Worm (Caenorhabditis elegans) whole organism, late embryonic: ENCODE data around the gene bus-17.

Source experiments
- C08G9.2 ChIP-seq: sonication (generic microtip); optimal IDR thresholded peaks from 2 replicates; lab custom pipeline; 2016; ENCODE audit warnings: mild to moderate bottlenecking, missing genetic modification characterization, moderate library complexity, missing compliant biosample characterization
- C38D4.7 ChIP-seq: fragments of 200-800 bp; sonication (Bioruptor generic); optimal IDR thresholded peaks from 2 replicates; lab custom pipeline; 2018; ENCODE audit warnings: mild to moderate bottlenecking, missing genetic modification characterization, moderate library complexity, missing compliant biosample characterization
- ahr-1 ChIP-seq: sonication (generic microtip); optimal IDR thresholded peaks from 2 replicates; lab custom pipeline; 2016; ENCODE audit warnings: missing genetic modification characterization, missing compliant biosample characterization
- ama-1 ChIP-seq: fragments of 150-350 bp; optimal IDR thresholded peaks from 2 replicates; lab custom pipeline; 2014
- ceh-14 ChIP-seq: sonication (generic microtip); optimal IDR thresholded peaks from 2 replicates; lab custom pipeline; 2016; ENCODE audit warnings: missing genotype, missing genetic modification characterization, missing compliant biosample characterization
- ceh-18 ChIP-seq: sonication (generic microtip); optimal IDR thresholded peaks from 2 replicates; lab custom pipeline; 2016; ENCODE audit warnings: missing genetic modification characterization, missing compliant biosample characterization
- ceh-19 ChIP-seq: fragments of 200-800 bp; sonication (Bioruptor generic); optimal IDR thresholded peaks from 2 replicates; lab custom pipeline; 2018; ENCODE audit warnings: mild to moderate bottlenecking, missing genetic modification characterization, missing compliant biosample characterization
- ceh-31 ChIP-seq: sonication (generic microtip); optimal IDR thresholded peaks from 2 replicates; lab custom pipeline; 2016; ENCODE audit warnings: missing genetic modification characterization, missing compliant biosample characterization
- ceh-45 ChIP-seq: fragments of 200-800 bp; sonication (Bioruptor generic); IDR thresholded peaks from 2 replicates; pipeline ENCODE4 v1.3.6; 2022; ENCODE audit warnings: missing genetic modification reagents, missing genetic modification characterization, missing compliant biosample characterization
- ceh-9 ChIP-seq: sonication (generic microtip); optimal IDR thresholded peaks from 2 replicates; lab custom pipeline; 2016; ENCODE audit warnings: mild to moderate bottlenecking, missing genetic modification characterization, inconsistent platforms, missing compliant biosample characterization
- che-1 ChIP-seq: sonication (generic microtip); optimal IDR thresholded peaks from 2 replicates; lab custom pipeline; 2016; ENCODE audit warnings: mild to moderate bottlenecking, missing genetic modification characterization, missing compliant biosample characterization
- elt-2 ChIP-seq: sonication (generic microtip); optimal IDR thresholded peaks from 2 replicates; lab custom pipeline; 2016; ENCODE audit warnings: missing genetic modification reagents, missing genetic modification characterization, missing compliant biosample characterization
- ets-4 ChIP-seq: sonication (generic microtip); optimal IDR thresholded peaks from 2 replicates; lab custom pipeline; 2016; ENCODE audit warnings: missing genetic modification characterization, missing compliant biosample characterization
- fax-1 ChIP-seq: sonication (generic microtip); optimal IDR thresholded peaks from 2 replicates; lab custom pipeline; 2016; ENCODE audit warnings: missing genotype, missing genetic modification characterization, missing compliant biosample characterization
- fkh-10 ChIP-seq: fragments of 150-350 bp; optimal IDR thresholded peaks from 2 replicates; lab custom pipeline; 2014; ENCODE audit warnings: missing biosample characterization, missing genetic modification reagents, missing genetic modification characterization
- fkh-6 ChIP-seq: sonication (generic microtip); optimal IDR thresholded peaks from 2 replicates; lab custom pipeline; 2016; ENCODE audit warnings: missing genetic modification characterization, missing compliant biosample characterization
- gmeb-2 ChIP-seq: sonication (generic microtip); optimal IDR thresholded peaks from 2 replicates; lab custom pipeline; 2016; ENCODE audit warnings: missing genetic modification characterization, inconsistent platforms, missing compliant biosample characterization
- hlh-13 ChIP-seq: fragments of 200-800 bp; sonication (Bioruptor generic); optimal IDR thresholded peaks from 2 replicates; lab custom pipeline; 2018; ENCODE audit warnings: mild to moderate bottlenecking, missing genetic modification characterization, missing compliant biosample characterization
- hlh-8 ChIP-seq: sonication (generic microtip); optimal IDR thresholded peaks from 2 replicates; lab custom pipeline; 2016; ENCODE audit warnings: missing genotype, missing genetic modification characterization, missing compliant biosample characterization
- lim-6 ChIP-seq: sonication (generic microtip); optimal IDR thresholded peaks from 2 replicates; lab custom pipeline; 2016; ENCODE audit warnings: missing genetic modification characterization, missing compliant biosample characterization
- nfya-1 ChIP-seq: sonication (generic microtip); optimal IDR thresholded peaks from 2 replicates; lab custom pipeline; 2017; ENCODE audit warnings: missing genetic modification characterization, mild to moderate bottlenecking, missing compliant biosample characterization, antibody characterized with exemption, moderate library complexity
- nhr-11 ChIP-seq: fragments of 150-350 bp; optimal IDR thresholded peaks from 2 replicates; lab custom pipeline; 2014; ENCODE audit warnings: missing biosample characterization, missing genetic modification characterization
- pha-4 ChIP-seq: fragments of 150-350 bp; optimal IDR thresholded peaks from 2 replicates; lab custom pipeline; 2018; ENCODE audit warnings: missing biosample characterization, missing genetic modification reagents, missing genetic modification characterization
- pqm-1 ChIP-seq: sonication (generic microtip); optimal IDR thresholded peaks from 2 replicates; lab custom pipeline; 2016; ENCODE audit warnings: missing genetic modification characterization, missing compliant biosample characterization
- pros-1 ChIP-seq: fragments of 150-350 bp; optimal IDR thresholded peaks from 2 replicates; lab custom pipeline; 2014; ENCODE audit warnings: missing biosample characterization, missing genetic modification reagents, missing genetic modification characterization
- ref-2 ChIP-seq: sonication (generic microtip); optimal IDR thresholded peaks from 2 replicates; lab custom pipeline; 2016; ENCODE audit warnings: missing genetic modification characterization, missing compliant biosample characterization
- sdc-2 ChIP-seq: sonication (generic microtip); optimal IDR thresholded peaks from 2 replicates; lab custom pipeline; 2016; ENCODE audit warnings: missing genotype, missing genetic modification characterization, missing compliant biosample characterization
- syd-9 ChIP-seq: sonication (generic microtip); optimal IDR thresholded peaks from 2 replicates; lab custom pipeline; 2016; ENCODE audit warnings: mild to moderate bottlenecking, missing genetic modification characterization, moderate library complexity, missing compliant biosample characterization
- unc-3 ChIP-seq, 2 experiments: fragments of 200-800 bp in 1 of 2; sonication (Bioruptor generic) in 1 of 2; sonication (generic microtip) in 1 of 2; conservative IDR thresholded peaks in 1 of 2; optimal IDR thresholded peaks in 1 of 2; 2 replicates each; pipeline versions ENCODE4 v1.3.6 to Lab custom; 2016 to 2022; ENCODE audit warnings: missing compliant biosample characterization in 2 of 2, missing genetic modification characterization in 2 of 2, missing genetic modification reagents in 1 of 2
- unc-55 ChIP-seq: sonication (generic microtip); optimal IDR thresholded peaks from 2 replicates; lab custom pipeline; 2017; ENCODE audit warnings: missing biosample characterization, missing genetic modification reagents, missing genetic modification characterization
- unc-86 ChIP-seq: sonication (generic microtip); optimal IDR thresholded peaks from 2 replicates; lab custom pipeline; 2016; ENCODE audit warnings: missing genetic modification characterization, missing compliant biosample characterization
- zip-5 ChIP-seq: sonication (generic microtip); optimal IDR thresholded peaks from 2 replicates; lab custom pipeline; 2016; ENCODE audit warnings: missing genetic modification characterization, missing compliant biosample characterization

Gene bus-17

DNA sequence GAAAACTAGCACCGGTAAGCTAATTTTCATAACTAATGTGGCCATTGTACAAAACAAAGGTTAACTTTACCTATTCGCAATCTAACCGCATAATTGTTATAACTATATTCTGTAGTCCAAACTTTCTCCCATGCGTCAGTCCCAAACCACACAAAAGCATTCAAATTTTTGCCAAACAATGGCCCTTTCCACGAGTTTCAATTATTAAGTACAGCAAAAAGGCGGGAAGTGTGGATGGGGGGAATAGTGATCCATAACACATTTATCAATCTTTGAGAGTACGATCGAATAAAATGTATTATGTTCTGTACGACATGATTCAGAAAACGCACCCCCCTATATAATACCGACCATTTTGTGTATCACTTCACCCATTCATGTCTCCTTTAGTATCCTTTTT, 47.8 kb downstream of the bus-17 start, which contains the start of gene ZK662.6:
TSS of gene ZK662.6 (plus strand) at position 301 of the 400 bp plus-strand sequence.
- TF ChIP-seq ref-2 (tag; lab: Kevin White, UChicago), result no peak
- TF ChIP-seq hlh-8, result no peak
- TF ChIP-seq che-1 (tag; lab: Kevin White, UChicago), result no peak
- no peak for TF ChIP-seq ceh-19 (GFP tag; lab: Kevin White, UChicago)

DNA sequence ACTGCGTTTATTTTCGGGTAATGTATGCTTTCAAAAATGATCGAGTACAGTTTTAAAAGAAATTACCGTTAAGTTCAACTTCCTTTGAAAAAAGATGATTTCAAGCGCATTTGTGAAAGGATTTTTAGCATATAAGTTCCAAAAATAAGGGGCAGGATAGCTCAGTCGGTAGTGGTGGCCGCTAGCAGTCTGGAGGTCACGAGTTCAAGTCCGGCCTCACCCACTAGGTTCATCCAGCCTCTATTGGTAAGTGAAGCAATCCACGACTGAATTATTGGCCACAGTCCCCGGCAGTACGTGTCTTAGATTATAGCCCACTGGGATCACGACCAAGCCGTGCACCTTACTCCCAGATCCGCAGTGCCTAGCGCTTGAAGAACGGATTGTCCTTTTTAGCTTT, 49.2 kb downstream of the bus-17 start:
- TF ChIP-seq hlh-13 (GFP tag; lab: Kevin White, UChicago), result no peak
- no peak for TF ChIP-seq che-1 (tag; lab: Kevin White, UChicago)
- TF ChIP-seq C38D4.7, result no peak

DNA sequence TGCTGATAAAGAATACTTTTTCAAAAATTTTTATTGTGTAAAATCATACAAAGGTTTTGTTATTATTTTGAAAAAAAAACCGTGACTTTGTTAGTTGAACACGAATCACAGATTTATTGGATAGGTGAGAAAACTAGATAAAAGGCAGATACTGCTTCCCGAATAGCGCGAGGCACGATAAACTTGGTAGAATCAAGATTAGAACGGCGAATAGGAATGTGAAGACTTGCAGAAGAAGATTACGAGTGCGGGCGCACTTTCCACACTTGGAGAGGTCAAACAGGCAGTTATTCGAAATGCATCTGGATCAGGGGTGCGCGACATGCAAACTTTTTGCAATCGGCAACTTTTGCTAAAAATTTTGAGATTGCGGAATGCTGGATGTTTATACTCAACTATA, 53.0 kb downstream of the bus-17 start:
- TF ChIP-seq ceh-14 (tag; lab: Kevin White, UChicago) (no peak), fax-1 (tag; lab: Kevin White, UChicago) (no peak), ref-2 (tag; lab: Kevin White, UChicago) (no peak), ceh-45 (GFP tag; lab: Robert Waterston, UW) (no peak), hlh-13 (GFP tag; lab: Kevin White, UChicago) (no peak), ahr-1 (tag; lab: Kevin White, UChicago) (no peak), unc-55 (GFP tag; lab: Kevin White, UChicago) (no peak), nfya-1 (tag; lab: Kevin White, UChicago) (no peak), ets-4 (tag; lab: Kevin White, UChicago) (no peak), nhr-11 (no peak), unc-86 (tag; lab: Kevin White, UChicago) (no peak), sdc-2 (tag; lab: Kevin White, UChicago) (no peak), pha-4 (no peak), fkh-10 (GFP tag; lab: Kevin White, UChicago) (no peak), unc-3 (GFP tag; conservative IDR thresholded peaks at IDR 0.05; lab: Robert Waterston, UW) (no peak), unc-3 (tag; optimal IDR thresholded peaks at IDR 0.05; lab: Kevin White, UChicago) (no peak), pros-1 (tag; lab: Kevin White, UChicago) (no peak), fkh-6 (tag; lab: Kevin White, UChicago) (no peak), gmeb-2 (tag; lab: Kevin White, UChicago) (no peak), elt-2 (tag; lab: Kevin White, UChicago) (no peak), ceh-9 (tag; lab: Kevin White, UChicago) (no peak)

DNA sequence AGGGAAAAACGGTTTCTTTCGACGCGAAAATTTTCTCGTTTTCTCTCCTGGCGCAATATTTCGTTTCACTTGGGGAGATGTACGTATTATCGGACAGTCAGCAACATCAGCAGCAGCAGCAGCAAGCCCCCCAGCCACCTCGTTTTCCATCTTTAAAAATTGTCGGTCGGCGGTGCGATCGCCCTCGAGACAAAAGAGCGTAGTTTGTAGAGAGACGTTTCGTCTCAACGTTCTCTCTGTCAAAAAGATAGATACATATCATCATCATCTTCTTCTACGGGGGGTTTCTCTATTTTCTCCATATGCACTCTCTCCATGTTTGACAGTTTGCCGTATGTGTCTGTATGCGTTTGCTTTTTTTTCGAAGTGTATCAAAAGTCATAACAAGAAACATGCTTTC, 56.6 kb downstream of the bus-17 start:
- no peak for TF ChIP-seq ceh-31 (tag; lab: Kevin White, UChicago)
- no peak for TF ChIP-seq syd-9 (tag; lab: Kevin White, UChicago)
- no peak for TF ChIP-seq pros-1 (tag; lab: Kevin White, UChicago)
- no peak for TF ChIP-seq unc-3 (GFP tag; conservative IDR thresholded peaks at IDR 0.05; lab: Robert Waterston, UW)
- TF ChIP-seq unc-3 (tag; optimal IDR thresholded peaks at IDR 0.05; lab: Kevin White, UChicago), result no peak
- TF ChIP-seq C08G9.2, result no peak
- TF ChIP-seq ceh-9 (tag; lab: Kevin White, UChicago), result no peak
- TF ChIP-seq ceh-18 (tag; lab: Kevin White, UChicago), result no peak
- no peak for TF ChIP-seq lim-6 (tag; lab: Kevin White, UChicago)
- no peak for TF ChIP-seq zip-5 (tag; lab: Kevin White, UChicago)
- no peak for TF ChIP-seq gmeb-2 (tag; lab: Kevin White, UChicago)

DNA sequence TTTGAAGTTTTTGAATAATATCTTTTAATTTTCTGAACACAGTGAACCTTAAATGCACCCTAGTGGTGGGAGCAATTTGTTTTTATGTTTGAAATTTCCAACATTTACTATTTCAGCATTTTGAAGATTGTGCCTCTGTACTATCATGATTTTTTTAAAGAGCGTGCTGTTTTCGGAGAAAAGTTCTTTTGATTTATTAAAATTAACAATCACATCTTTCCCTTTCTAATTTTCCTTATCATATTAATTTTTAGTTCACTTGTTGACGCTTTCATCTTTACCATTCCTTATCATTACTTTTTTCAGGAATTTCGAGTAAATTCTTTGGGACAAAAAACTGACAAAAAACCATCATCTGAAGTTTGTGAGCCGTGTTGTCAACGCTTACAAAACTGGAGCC, 58.2 kb downstream of the bus-17 start, which contains the start of gene nhr-48:
TSS of gene nhr-48 (plus strand) at position 301 of the 400 bp plus-strand sequence.
- TF ChIP-seq pqm-1 (tag; lab: Kevin White, UChicago) (no peak), ama-1 (lab: Kevin White, UChicago) (no peak), ets-4 (tag; lab: Kevin White, UChicago) (no peak)
- TF ChIP-seq, all 69 proteins: peak for 0
